Worm (Caenorhabditis elegans): ENCODE data around the gene C10C6.7.

ce11 chrIV:11438255-11438654 is 29.1 kb downstream of the C10C6.7 start:
- TF ChIP-seq him-1 (tag; optimal IDR thresholded peaks at IDR 0.05): no peak
- TF ChIP-seq dao-5 (tag; optimal IDR thresholded peaks at IDR 0.05): no peak
- no peak for TF ChIP-seq W03F9.2 (tag; optimal IDR thresholded peaks at IDR 0.05)
